Fruit fly (Drosophila melanogaster): ENCODE measurements around the gene CG15484.

The CG15484 gene

DNA sequence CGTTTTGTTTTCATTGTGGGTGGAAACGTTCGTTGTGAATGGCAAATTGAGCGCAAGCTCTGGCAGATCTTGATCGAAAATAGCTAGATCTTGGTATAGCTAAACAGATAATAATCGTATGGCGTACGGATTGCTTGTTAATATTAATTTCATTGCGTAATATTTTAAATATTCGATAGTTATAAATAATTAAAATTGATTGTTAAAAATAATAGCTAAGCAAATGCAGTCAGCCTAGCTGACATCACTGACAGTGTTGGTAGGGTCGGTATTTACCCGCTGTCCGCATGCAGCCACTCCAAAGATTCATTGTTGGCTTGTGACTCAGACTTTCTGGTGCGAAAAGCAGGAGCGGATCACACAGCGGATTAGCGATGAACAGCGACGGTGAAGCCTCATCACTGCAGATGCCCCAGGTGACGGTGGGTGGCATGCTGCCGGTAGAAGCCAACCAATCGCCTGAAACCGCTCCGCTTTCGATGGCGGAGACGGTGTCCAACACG is 3.0 kb downstream of the CG15484 start, which contains the start of the genes CG5776 and spict (continued):
- TF ChIP-seq Trl (optimal IDR thresholded peaks at IDR 0.05) (no peak), Trl (GFP tag; optimal IDR thresholded peaks at IDR 0.05) (no peak), grau (tag; optimal IDR thresholded peaks at IDR 0.05) (peak; percentile 86), sima (GFP tag; optimal IDR thresholded peaks at IDR 0.05) (no peak), hth (optimal IDR thresholded peaks at IDR 0.05) (no peak), bcd (GFP tag; optimal IDR thresholded peaks at IDR 0.05) (peak; percentile 80), CG13287 (GFP tag; IDR thresholded peaks at IDR 0.05; ENCODE audit: partially characterized antibody) (peak; percentile 62; the same call in 1 of the 2 replicates), CG12744 (GFP tag; optimal IDR thresholded peaks at IDR 0.05) (no peak), ken (GFP tag; IDR thresholded peaks at IDR 0.05) (peak; percentile 87), slou (GFP tag; optimal IDR thresholded peaks at IDR 0.05) (no peak), CG30403 (GFP tag; optimal IDR thresholded peaks at IDR 0.05) (peak; percentile 81), CG7987 (GFP tag; optimal IDR thresholded peaks at IDR 0.05) (peak; percentile 21), Oli (tag; optimal IDR thresholded peaks at IDR 0.05) (peak; percentile 72), CG16779 (GFP tag; IDR thresholded peaks at IDR 0.05) (no peak), CG15696 (tag; optimal IDR thresholded peaks at IDR 0.05) (peak; percentile 61), CG10366 (GFP tag; IDR thresholded peaks at IDR 0.05) (peak; percentile 83), tx (GFP tag; optimal IDR thresholded peaks at IDR 0.05) (peak; percentile 3), repo (GFP tag; optimal IDR thresholded peaks at IDR 0.05) (no peak), tin (GFP tag; optimal IDR thresholded peaks at IDR 0.05) (peak; percentile 11), CG8765 (GFP tag; IDR thresholded peaks at IDR 0.05) (peak; percentile 65), Spps (tag; optimal IDR thresholded peaks at IDR 0.05) (peak; percentile 40), E2f2 (GFP tag; IDR thresholded peaks at IDR 0.05) (peak; percentile 79), CG8281 (tag; optimal IDR thresholded peaks at IDR 0.05) (no peak), mam (GFP tag; optimal IDR thresholded peaks at IDR 0.05) (no peak), CG7357 (GFP tag; IDR thresholded peaks at IDR 0.05) (peak; percentile 45; the same call in 1 of the 3 replicates), ase (GFP tag; IDR thresholded peaks at IDR 0.05) (peak; percentile 62; the same call in 2 of the 3 replicates), Atf6 (GFP tag; IDR thresholded peaks at IDR 0.05) (peak; percentile 84), CG15073 (GFP tag; optimal IDR thresholded peaks at IDR 0.05) (no peak), CG10209 (GFP tag; optimal IDR thresholded peaks at IDR 0.05) (peak; percentile 77), Antp (GFP tag; optimal IDR thresholded peaks at IDR 0.05) (peak; percentile 7), Ets65A (GFP tag) (peak; percentile 24), Blimp-1 (GFP tag; optimal IDR thresholded peaks at IDR 0.05) (peak; percentile 59), seq (GFP tag; IDR thresholded peaks at IDR 0.05) (0 out of 2 replicates have a peak, but pooled peaks have one; percentile 58), stc (GFP tag; IDR thresholded peaks at IDR 0.05) (peak; percentile 74), CG3995 (GFP tag; optimal IDR thresholded peaks at IDR 0.05) (no peak), CG8388 (GFP tag; optimal IDR thresholded peaks at IDR 0.05) (peak; percentile 69), CG1024 (GFP tag; IDR thresholded peaks at IDR 0.05) (no peak), wdn (GFP tag; IDR thresholded peaks at IDR 0.05) (no peak; the same call in none of the 2 replicates), Abd-B (GFP tag; optimal IDR thresholded peaks at IDR 0.05) (no peak), Bdp1 (GFP tag; optimal IDR thresholded peaks at IDR 0.05) (no peak), h (optimal IDR thresholded peaks at IDR 0.05) (no peak), dpn (GFP tag; optimal IDR thresholded peaks at IDR 0.05) (peak in 1 of 2 experiments; percentile 28), CG14014 (GFP tag; IDR thresholded peaks at IDR 0.05) (peak; percentile 76), CG1792 (GFP tag; optimal IDR thresholded peaks at IDR 0.05) (no peak), BtbVII (GFP tag; optimal IDR thresholded peaks at IDR 0.05) (peak; percentile 1), tgo (GFP tag; IDR thresholded peaks at IDR 0.05) (peak; percentile 84), dmrt11E (tag; optimal IDR thresholded peaks at IDR 0.05) (peak; percentile 74), CG12769 (tag; optimal IDR thresholded peaks at IDR 0.05) (peak; percentile 89), Hr39 (optimal IDR thresholded peaks at IDR 0.05) (no peak), Hsf (GFP tag; optimal IDR thresholded peaks at IDR 0.05) (peak; percentile 60), CkIIα-i1 (GFP tag; IDR thresholded peaks at IDR 0.05) (no peak), Dll (GFP tag; IDR thresholded peaks at IDR 0.05; ENCODE audit: partially characterized antibody) (peak; percentile 54; the same call in 1 of the 4 replicates), B-H1 (GFP tag; IDR thresholded peaks at IDR 0.05) (peak; percentile 56; the same call in 2 of the 3 replicates)

All from whole organism, embryonic.